Fruit fly (Drosophila melanogaster): Measurements from ENCODE around the gene Wdr82.

Wdr82 gene

DNA sequence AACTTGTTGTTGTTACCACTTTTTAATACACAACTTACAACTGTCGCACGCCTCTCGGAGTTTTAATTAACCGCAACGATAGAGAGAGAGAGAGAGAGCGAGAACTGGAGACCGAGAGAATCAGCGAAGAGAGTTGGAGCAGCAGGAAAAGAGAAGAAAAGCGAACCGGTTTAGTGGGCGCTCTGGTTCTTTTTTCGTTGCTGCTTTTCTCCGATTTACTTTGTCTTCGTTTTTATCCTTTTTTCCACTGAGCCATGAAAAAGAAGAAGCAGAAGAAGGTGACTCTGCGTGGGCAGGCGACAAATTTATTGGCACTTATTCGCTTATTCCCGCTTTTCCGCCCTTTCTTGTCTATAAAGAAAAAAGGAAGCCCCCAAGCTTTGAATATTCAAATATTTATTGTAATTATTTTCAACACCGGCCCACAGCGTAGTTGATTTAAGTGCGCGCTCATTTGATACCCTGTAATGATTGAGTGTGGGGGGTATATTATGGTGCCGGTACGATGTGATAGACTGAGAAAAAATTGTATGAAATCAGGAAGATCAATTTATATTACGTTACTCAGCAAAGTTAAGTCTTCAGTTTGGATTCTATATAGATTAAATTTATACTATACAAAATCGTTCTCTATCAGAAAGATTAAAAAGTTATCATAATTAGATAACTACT lies 46.1 kb downstream of the Wdr82 start (continued):
- TF ChIP-seq Hr3 (GFP tag; optimal IDR thresholded peaks at IDR 0.05) = no peak
- no peak for TF ChIP-seq jumu (GFP tag; optimal IDR thresholded peaks at IDR 0.05)
- TF ChIP-seq MBD-R2 (GFP tag; IDR thresholded peaks at IDR 0.05) = no peak
- no peak for TF ChIP-seq lola (GFP tag; optimal IDR thresholded peaks at IDR 0.05)
- TF ChIP-seq fu2 (GFP tag; optimal IDR thresholded peaks at IDR 0.05) = no peak
- no peak for TF ChIP-seq H2.0 (GFP tag; IDR thresholded peaks at IDR 0.05)
- TF ChIP-seq onecut (GFP tag; IDR thresholded peaks at IDR 0.05) = no peak
- TF ChIP-seq nmo (GFP tag; optimal IDR thresholded peaks at IDR 0.05) = no peak
- TF ChIP-seq az2 (GFP tag; optimal IDR thresholded peaks at IDR 0.05) = peak; percentile 5
- TF ChIP-seq cato (GFP tag; optimal IDR thresholded peaks at IDR 0.05; ENCODE audit: borderline replicate concordance) = no peak
- TF ChIP-seq CG14860 (GFP tag; IDR thresholded peaks at IDR 0.05; ENCODE audit: partially characterized antibody) = no peak
- TF ChIP-seq nerfin-1 (tag; optimal IDR thresholded peaks at IDR 0.05) = no peak
- TF ChIP-seq row (GFP tag; IDR thresholded peaks at IDR 0.05) = peak; percentile 42; the same call in 2 of the 3 replicates
- TF ChIP-seq usp (GFP tag; optimal IDR thresholded peaks at IDR 0.05) = no peak
- TF ChIP-seq fd102C (GFP tag; optimal IDR thresholded peaks at IDR 0.05) = no peak
- TF ChIP-seq D (optimal IDR thresholded peaks at IDR 0.05) = no peak
- no peak for TF ChIP-seq D (GFP tag; optimal IDR thresholded peaks at IDR 0.05)
- TF ChIP-seq fd96Cb (tag; optimal IDR thresholded peaks at IDR 0.05) = no peak
- TF ChIP-seq slbo (GFP tag; IDR thresholded peaks at IDR 0.05) = no peak
- no peak for TF ChIP-seq scrt (GFP tag; optimal IDR thresholded peaks at IDR 0.05)
- no peak for TF ChIP-seq CG4707 (GFP tag; optimal IDR thresholded peaks at IDR 0.05)
- TF ChIP-seq ap (GFP tag; IDR thresholded peaks at IDR 0.05) = no peak
- TF ChIP-seq Bdp1 (GFP tag; optimal IDR thresholded peaks at IDR 0.05) = no peak
- no peak for TF ChIP-seq CG14965 (GFP tag; optimal IDR thresholded peaks at IDR 0.05; ENCODE audit: borderline replicate concordance)

DNA sequence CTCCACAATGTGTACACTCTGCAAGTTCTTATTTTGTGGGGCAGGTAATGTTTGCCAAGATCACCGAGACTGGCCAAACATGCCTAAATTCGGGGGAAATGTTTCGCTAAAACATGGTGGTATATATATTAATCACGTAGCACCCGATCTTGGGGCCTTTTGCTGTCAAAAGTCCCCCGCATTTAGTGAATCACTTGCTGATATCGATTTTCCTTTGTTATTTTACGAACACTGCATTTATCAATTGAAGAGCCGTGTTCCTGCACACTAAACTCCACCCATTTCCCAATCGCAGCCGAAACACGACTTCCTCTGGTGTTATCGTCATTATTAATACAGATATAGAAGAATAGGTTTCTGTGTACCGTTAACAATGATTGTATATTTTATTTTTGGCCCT lies 47.5 kb downstream of the Wdr82 start:
- TF ChIP-seq cg (GFP tag; optimal IDR thresholded peaks at IDR 0.05) (no peak), sens (GFP tag) (peak; percentile 44), kni (GFP tag; optimal IDR thresholded peaks at IDR 0.05) (peak; percentile 58)

DNA sequence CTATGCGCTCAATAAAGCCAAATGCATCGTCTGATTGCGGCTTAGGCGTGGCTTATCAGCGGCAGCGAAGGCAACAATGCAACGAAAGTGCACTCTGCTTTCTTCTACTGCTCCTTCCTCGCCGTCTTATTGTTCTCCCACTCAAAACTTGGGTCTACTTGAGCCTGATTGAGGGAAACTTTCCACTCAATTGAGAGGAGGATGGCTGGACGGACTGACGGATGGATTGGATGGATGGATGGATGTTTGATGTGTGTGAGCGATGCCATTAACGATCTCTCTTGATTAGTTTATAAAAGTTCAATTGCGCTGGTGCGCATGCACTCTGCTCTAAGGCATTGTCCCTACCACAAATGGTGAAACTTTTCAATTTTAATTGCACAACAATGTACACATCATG lies 48.8 kb downstream of the Wdr82 start:
- TF ChIP-seq Fer1 (GFP tag; optimal IDR thresholded peaks at IDR 0.05) (no peak), E2f1 (GFP tag; IDR thresholded peaks at IDR 0.05) (no peak), nau (GFP tag; optimal IDR thresholded peaks at IDR 0.05) (no peak), CG32767 (GFP tag; IDR thresholded peaks at IDR 0.05) (no peak), z (GFP tag; IDR thresholded peaks at IDR 0.05) (peak; percentile 79), Ravus (GFP tag; IDR thresholded peaks at IDR 0.05) (no peak), Med (GFP tag) (peak; percentile 27), pzg (GFP tag; optimal IDR thresholded peaks at IDR 0.05) (no peak), CG8281 (tag; optimal IDR thresholded peaks at IDR 0.05) (peak; percentile 98), br (optimal IDR thresholded peaks at IDR 0.05) (no peak), Ets65A (GFP tag) (peak; percentile 3)

All from whole organism, embryonic.